Worm (Caenorhabditis elegans) whole organism, L2 larva: Measurements from ENCODE around the gene R05G9R.1.

Experiments used
- C34F6.9 ChIP-seq: fragments of 150-350 bp; optimal IDR thresholded peaks from 2 replicates; lab custom pipeline; 2014; ENCODE audit warnings: missing biosample characterization, missing genetic modification characterization
- F13H6.1 ChIP-seq: sonication (generic microtip); optimal IDR thresholded peaks from 2 replicates; lab custom pipeline; 2016; ENCODE audit warnings: missing genetic modification characterization, missing compliant biosample characterization
- ZK546.5 ChIP-seq: sonication (generic microtip); optimal IDR thresholded peaks from 2 replicates; lab custom pipeline; 2017; ENCODE audit warnings: missing biosample characterization, missing genetic modification characterization
- alr-1 ChIP-seq: fragments of 150-350 bp; optimal IDR thresholded peaks from 2 replicates; lab custom pipeline; 2014; ENCODE audit warnings: missing biosample characterization, missing genetic modification characterization
- aly-2 ChIP-seq: fragments of 150-350 bp; optimal IDR thresholded peaks from 2 replicates; lab custom pipeline; 2014; ENCODE audit warnings: missing biosample characterization, missing genetic modification characterization
- ama-1 ChIP-seq: fragments of 150-350 bp; optimal IDR thresholded peaks from 2 replicates; lab custom pipeline; 2018; ENCODE audit warnings: inconsistent platforms
- blmp-1 ChIP-seq: sonication (generic microtip); optimal IDR thresholded peaks from 2 replicates; lab custom pipeline; 2017; ENCODE audit warnings: missing genetic modification characterization, mild to moderate bottlenecking, missing compliant biosample characterization, antibody characterized with exemption, moderate library complexity; ENCODE audit not compliant: insufficient read depth
- crh-2 ChIP-seq: sonication (generic microtip); optimal IDR thresholded peaks from 2 replicates; lab custom pipeline; 2017; ENCODE audit warnings: missing biosample characterization, missing genetic modification characterization
- dmd-4 ChIP-seq: sonication (generic microtip); optimal IDR thresholded peaks from 2 replicates; lab custom pipeline; 2017; ENCODE audit warnings: missing biosample characterization, missing genetic modification characterization
- egl-27 ChIP-seq: sonication (generic microtip); optimal IDR thresholded peaks from 3 replicates; lab custom pipeline; 2017; ENCODE audit warnings: missing biosample characterization, missing genetic modification reagents, missing genetic modification characterization
- elt-1 ChIP-seq: fragments of 150-350 bp; optimal IDR thresholded peaks from 2 replicates; lab custom pipeline; 2014; ENCODE audit warnings: missing biosample characterization, missing genetic modification characterization
- fos-1 ChIP-seq: fragments of 150-350 bp; optimal IDR thresholded peaks from 2 replicates; lab custom pipeline; 2014; ENCODE audit warnings: missing biosample characterization, missing genetic modification characterization
- lin-11 ChIP-seq: fragments of 150-350 bp; sonication (generic microtip); optimal IDR thresholded peaks from 2 replicates; lab custom pipeline; 2014; ENCODE audit warnings: missing biosample characterization, missing genetic modification characterization, inconsistent platforms, mixed read lengths
- lin-13 ChIP-seq: fragments of 150-350 bp; optimal IDR thresholded peaks from 2 replicates; lab custom pipeline; 2014; ENCODE audit warnings: missing biosample characterization, missing genetic modification reagents, missing genetic modification characterization
- lin-39 ChIP-seq: fragments of 150-350 bp; optimal IDR thresholded peaks from 2 replicates; lab custom pipeline; 2014; ENCODE audit warnings: missing biosample characterization, missing genetic modification reagents, missing genetic modification characterization
- lsy-2 ChIP-seq, 2 experiments: fragments of 150-350 bp in 1 of 2; sonication (generic microtip) in 1 of 2; optimal IDR thresholded peaks; 2 replicates each; lab custom pipeline; 2014 to 2017; ENCODE audit warnings: missing biosample characterization in 2 of 2, missing genetic modification characterization in 2 of 2
- mbf-1 ChIP-seq: sonication (generic microtip); optimal IDR thresholded peaks from 2 replicates; lab custom pipeline; 2017; ENCODE audit warnings: missing biosample characterization, missing genetic modification characterization
- nhr-10 ChIP-seq: sonication (generic microtip); optimal IDR thresholded peaks from 2 replicates; lab custom pipeline; 2017; ENCODE audit warnings: missing biosample characterization, missing genetic modification characterization
- nhr-11 ChIP-seq: fragments of 150-350 bp; optimal IDR thresholded peaks from 2 replicates; lab custom pipeline; 2014; ENCODE audit warnings: missing biosample characterization, missing genetic modification characterization
- nhr-12 ChIP-seq: fragments of 150-350 bp; optimal IDR thresholded peaks from 2 replicates; lab custom pipeline; 2014; ENCODE audit warnings: missing biosample characterization, missing genetic modification characterization
- nhr-129 ChIP-seq: fragments of 150-350 bp; optimal IDR thresholded peaks from 2 replicates; lab custom pipeline; 2014; ENCODE audit warnings: missing biosample characterization, missing genetic modification characterization
- nhr-237 ChIP-seq: fragments of 150-350 bp; optimal IDR thresholded peaks from 2 replicates; lab custom pipeline; 2014; ENCODE audit warnings: missing biosample characterization, missing genetic modification characterization
- nhr-25 ChIP-seq: fragments of 150-350 bp; sonication (generic microtip); optimal IDR thresholded peaks from 3 replicates; lab custom pipeline; 2014; ENCODE audit warnings: missing biosample characterization, missing genetic modification characterization
- nhr-77 ChIP-seq: fragments of 150-350 bp; optimal IDR thresholded peaks from 2 replicates; lab custom pipeline; 2014; ENCODE audit warnings: missing biosample characterization, missing genetic modification characterization
- peb-1 ChIP-seq: fragments of 150-350 bp; optimal IDR thresholded peaks from 2 replicates; lab custom pipeline; 2014; ENCODE audit warnings: missing biosample characterization, missing genetic modification characterization
- sem-4 ChIP-seq: fragments of 150-350 bp; optimal IDR thresholded peaks from 2 replicates; lab custom pipeline; 2014; ENCODE audit warnings: missing biosample characterization, missing genetic modification reagents, missing genetic modification characterization
- sma-3 ChIP-seq: sonication (generic microtip); optimal IDR thresholded peaks from 2 replicates; lab custom pipeline; 2016; ENCODE audit warnings: missing genetic modification reagents, missing genetic modification characterization, missing compliant biosample characterization
- sma-9 ChIP-seq, 2 experiments: fragments of 150-350 bp in 1 of 2; sonication (generic microtip) in 1 of 2; optimal IDR thresholded peaks; 2 replicates each; lab custom pipeline; 2014 to 2016; ENCODE audit warnings: missing genetic modification characterization in 2 of 2, mild to moderate bottlenecking in 1 of 2, missing biosample characterization in 1 of 2, missing compliant biosample characterization in 1 of 2, missing genetic modification reagents in 1 of 2, moderate library complexity in 1 of 2
- unc-39 ChIP-seq: fragments of 150-350 bp; optimal IDR thresholded peaks from 2 replicates; lab custom pipeline; 2014; ENCODE audit warnings: missing biosample characterization, missing genetic modification characterization
- unc-55 ChIP-seq: fragments of 150-350 bp; sonication (generic microtip); optimal IDR thresholded peaks from 3 replicates; lab custom pipeline; 2014; ENCODE audit warnings: missing biosample characterization, missing genetic modification reagents, missing genetic modification characterization
- zag-1 ChIP-seq: fragments of 150-350 bp; optimal IDR thresholded peaks from 2 replicates; lab custom pipeline; 2014; ENCODE audit warnings: missing biosample characterization, missing genetic modification characterization
- ztf-1 ChIP-seq: fragments of 200-800 bp; sonication (Bioruptor generic); conservative IDR thresholded peaks from 2 replicates; pipeline ENCODE4 v1.3.6; 2022; ENCODE audit warnings: missing genetic modification characterization, missing compliant biosample characterization
- ztf-11 ChIP-seq: sonication (generic microtip); optimal IDR thresholded peaks from 2 replicates; lab custom pipeline; 2017; ENCODE audit warnings: missing biosample characterization, missing genetic modification characterization

The R05G9R.1 gene

ce11 chrII:6522622-6523254 is 8.9 kb upstream of the R05G9R.1 start:
- TF ChIP-seq sma-3 (GFP tag; lab: Kevin White, UChicago) (no peak), sma-9 (GFP tag; optimal IDR thresholded peaks at IDR 0.05; lab: Kevin White, UChicago) (peak; percentile 31), sma-9 (tag; optimal IDR thresholded peaks at IDR 0.05; lab: Kevin White, UChicago) (no peak), ZK546.5 (no peak), nhr-129 (tag; lab: Kevin White, UChicago) (no peak), nhr-25 (tag; lab: Kevin White, UChicago) (no peak), nhr-77 (tag; lab: Kevin White, UChicago) (no peak), aly-2 (tag; lab: Kevin White, UChicago) (no peak), lin-11 (no peak), unc-55 (GFP tag; lab: Kevin White, UChicago) (no peak), F13H6.1 (tag; lab: Kevin White, UChicago) (peak; percentile 12), ztf-1 (GFP tag; lab: Robert Waterston, UW) (no peak), mbf-1 (tag; lab: Kevin White, UChicago) (no peak), lsy-2 (tag; optimal IDR thresholded peaks at IDR 0.05; lab: Kevin White, UChicago) (no peak)

- no peak for TF ChIP-seq lin-13 (GFP tag; lab: Kevin White, UChicago)
- TF ChIP-seq nhr-12 (tag; lab: Kevin White, UChicago), result no peak
- no peak for TF ChIP-seq crh-2
- TF ChIP-seq sma-9 (GFP tag; optimal IDR thresholded peaks at IDR 0.05; lab: Kevin White, UChicago), result no peak
- TF ChIP-seq sma-9 (tag; optimal IDR thresholded peaks at IDR 0.05; lab: Kevin White, UChicago), result no peak
- TF ChIP-seq C34F6.9 (tag; lab: Kevin White, UChicago), result no peak
- TF ChIP-seq nhr-237 (tag; lab: Kevin White, UChicago), result no peak
- TF ChIP-seq alr-1 (tag; lab: Kevin White, UChicago), result no peak
- no peak for TF ChIP-seq zag-1 (tag; lab: Kevin White, UChicago)
- no peak for TF ChIP-seq lsy-2 (tag; optimal IDR thresholded peaks at IDR 0.05; lab: Kevin White, UChicago)
- no peak for TF ChIP-seq blmp-1
- TF ChIP-seq ama-1 (lab: Kevin White, UChicago), result no peak
- TF ChIP-seq nhr-77 (tag; lab: Kevin White, UChicago), result no peak
Observed at ce11 chrII:6521316-6521715, 7.5 kb upstream of the R05G9R.1 start, which contains the start of gene toe-2. toe-2 (minus strand) TSS chrII:6521385.

ce11 chrII:6520103-6520502 is 6.3 kb upstream of the R05G9R.1 start:
- TF ChIP-seq dmd-4 (no peak), nhr-77 (tag; lab: Kevin White, UChicago) (no peak), ZK546.5 (no peak), lin-39 (no peak), sma-9 (GFP tag; optimal IDR thresholded peaks at IDR 0.05; lab: Kevin White, UChicago) (peak; percentile 17), sma-9 (tag; optimal IDR thresholded peaks at IDR 0.05; lab: Kevin White, UChicago) (no peak), nhr-11 (tag; lab: Kevin White, UChicago) (no peak), crh-2 (no peak), aly-2 (tag; lab: Kevin White, UChicago) (no peak), unc-39 (tag; lab: Kevin White, UChicago) (no peak), peb-1 (tag; lab: Kevin White, UChicago) (no peak), egl-27 (tag; lab: Kevin White, UChicago) (no peak), mbf-1 (tag; lab: Kevin White, UChicago) (no peak), ztf-11 (tag; lab: Kevin White, UChicago) (no peak), fos-1 (peak; percentile 42)
- TF ChIP-seq, all 48 proteins: peak for 2

- TF ChIP-seq nhr-12 (tag; lab: Kevin White, UChicago) (no peak), mbf-1 (tag; lab: Kevin White, UChicago) (no peak), nhr-10 (tag; lab: Kevin White, UChicago) (no peak), ztf-1 (GFP tag; lab: Robert Waterston, UW) (no peak)
Observed at ce11 chrII:6519703-6520102, 5.9 kb upstream of the R05G9R.1 start.

- TF ChIP-seq sma-3 (GFP tag; lab: Kevin White, UChicago), result no peak
- TF ChIP-seq aly-2 (tag; lab: Kevin White, UChicago), result no peak
- no peak for TF ChIP-seq lsy-2 (tag; optimal IDR thresholded peaks at IDR 0.05; lab: Kevin White, UChicago)
- TF ChIP-seq elt-1 (tag; lab: Kevin White, UChicago), result no peak
- no peak for TF ChIP-seq sem-4 (tag; lab: Kevin White, UChicago)
Observed at ce11 chrII:6516276-6516675, 2.5 kb upstream of the R05G9R.1 start, which contains the start of gene C56E6.7. C56E6.7 (plus strand) TSS chrII:6516576.
